Fruit fly (Drosophila melanogaster) whole organism, pupa: ENCODE results near the gene dsh.

Source experiments
- CG12605 ChIP-seq: fragments of 200-800 bp; sonication (Bioruptor generic); IDR thresholded peaks from 2 replicates; pipeline ENCODE4 v1.3.6; 2022; ENCODE audit warnings: missing biosample characterization, missing genetic modification characterization
- CG32121 ChIP-seq: fragments of 200-800 bp; sonication (Bioruptor generic); IDR thresholded peaks from 2 replicates; pipeline ENCODE4 v1.3.6; 2022; ENCODE audit warnings: missing biosample characterization, missing genetic modification characterization
- CG34367 ChIP-seq: fragments of 200-800 bp; sonication (Bioruptor generic); optimal IDR thresholded peaks from 2 replicates; lab custom pipeline; 2018; ENCODE audit warnings: missing biosample characterization, mild to moderate bottlenecking, missing genetic modification characterization
- CG4496 ChIP-seq: fragments of 200-800 bp; sonication (Bioruptor generic); IDR thresholded peaks from 3 replicates; pipeline ENCODE4 v1.3.6; 2022; ENCODE audit warnings: missing biosample characterization, missing genetic modification characterization
- CG9948 ChIP-seq: fragments of 200-800 bp; sonication (Bioruptor generic); optimal IDR thresholded peaks from 2 replicates; lab custom pipeline; 2018; ENCODE audit warnings: missing biosample characterization, mild to moderate bottlenecking, missing genetic modification characterization, moderate library complexity
- Pif1A ChIP-seq: fragments of 200-800 bp; sonication (Bioruptor generic); optimal IDR thresholded peaks from 3 replicates; lab custom pipeline; 2016; ENCODE audit warnings: missing biosample characterization, missing genetic modification characterization
- Pif1B ChIP-seq: fragments of 200-800 bp; sonication (Bioruptor generic); optimal IDR thresholded peaks from 3 replicates; lab custom pipeline; 2016; ENCODE audit warnings: missing biosample characterization, missing genetic modification characterization
- Snoo ChIP-seq: fragments of 200-800 bp; sonication (Bioruptor generic); optimal IDR thresholded peaks from 3 replicates; lab custom pipeline; 2017; ENCODE audit warnings: missing biosample characterization, mild to moderate bottlenecking, missing genetic modification characterization, inconsistent platforms
- gl ChIP-seq: fragments of 200-800 bp; sonication (Bioruptor generic); optimal IDR thresholded peaks from 2 replicates; lab custom pipeline; 2018; ENCODE audit warnings: missing biosample characterization, mild to moderate bottlenecking, missing genetic modification characterization
- rn ChIP-seq: fragments of 200-800 bp; sonication (Bioruptor generic); IDR thresholded peaks from 2 replicates; pipeline ENCODE4 v1.3.6; 2022; ENCODE audit warnings: missing biosample characterization, missing genetic modification characterization

dm6 chrX:11379139-11379538 is 23.5 kb downstream of the dsh start:
- no peak for TF ChIP-seq gl (tag; lab: Kevin White, UChicago)
- no peak for TF ChIP-seq Pif1A (GFP tag; lab: Kevin White, UChicago)
- TF ChIP-seq CG34367, result peak; percentile 27
- TF ChIP-seq CG9948 (tag; lab: Kevin White, UChicago), result peak; percentile 3
- TF ChIP-seq rn (GFP tag; lab: Robert Waterston, UW), result no peak
- peak; percentile 2 for TF ChIP-seq Pif1B (GFP tag; lab: Kevin White, UChicago)
- no peak for TF ChIP-seq CG4496 (GFP tag; lab: Robert Waterston, UW)
- TF ChIP-seq CG12605 (GFP tag; lab: Robert Waterston, UW), result no peak; the same call in 1 of the 2 replicates
- TF ChIP-seq Snoo, result no peak
- TF ChIP-seq CG32121, result no peak; the same call in 1 of the 2 replicates
